Fruit fly (Drosophila melanogaster): Measurements from ENCODE around the gene CG5079.

dm6 chr3R:25660985-25661530 lies 47.6 kb downstream of the CG5079 start, which contains the start of gene Tnks:
- TF ChIP-seq CG8478 (optimal IDR thresholded peaks at IDR 0.05) (no peak), usp (GFP tag; optimal IDR thresholded peaks at IDR 0.05) (no peak), EcR (GFP tag; optimal IDR thresholded peaks at IDR 0.05) (no peak), pan (optimal IDR thresholded peaks at IDR 0.05) (no peak), Dll (optimal IDR thresholded peaks at IDR 0.05) (no peak)
